Fruit fly (Drosophila melanogaster): ENCODE results near the gene Ccdc39.

DNA sequence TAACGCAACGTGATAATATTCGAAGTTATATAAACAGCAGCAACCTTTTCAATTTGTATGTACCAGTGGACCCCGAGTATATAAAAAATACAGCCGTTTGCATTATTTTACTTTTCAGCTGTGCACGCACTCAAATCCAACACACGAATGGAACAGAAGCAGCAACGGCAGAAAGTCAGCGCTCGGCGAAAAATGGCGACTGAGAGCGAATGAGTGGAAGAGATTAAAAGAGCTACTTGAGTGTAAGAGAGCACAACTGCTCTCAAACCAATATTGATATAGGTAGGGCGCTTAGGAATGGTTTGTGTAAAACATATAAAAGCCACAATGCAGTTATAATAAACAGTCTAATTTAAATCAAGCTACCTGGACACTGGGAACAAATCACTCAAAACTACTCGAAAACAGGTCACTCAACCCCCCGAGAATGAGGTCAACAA, 21.8 kb upstream of the Ccdc39 start:
- TF ChIP-seq usp (GFP tag; optimal IDR thresholded peaks at IDR 0.05) (no peak), EcR (GFP tag; optimal IDR thresholded peaks at IDR 0.05) (peak; percentile 76 to 78), psq (optimal IDR thresholded peaks at IDR 0.05) (no peak), Dll (optimal IDR thresholded peaks at IDR 0.05) (no peak), pan (optimal IDR thresholded peaks at IDR 0.05) (no peak)
